Fruit fly (Drosophila melanogaster) ovary, adult (tissue): ENCODE measurements around the gene mtTFB2.

Experiments used
- CG17801 ChIP-seq: fragments of 200-800 bp; optimal IDR thresholded peaks from 2 replicates; lab custom pipeline; 2019; ENCODE audit warnings: missing biosample characterization, mild to moderate bottlenecking, missing genetic modification characterization, moderate library complexity; ENCODE audit not compliant: partially characterized antibody

The mtTFB2 gene

dm6 chr3R:10087206-10087927, 42.0 kb downstream of the mtTFB2 start:
- TF ChIP-seq CG17801 = peak; percentile 6

dm6 chr3R:10089171-10089664, 43.8 kb downstream of the mtTFB2 start:
- peak; percentile 22 for TF ChIP-seq CG17801

- no peak for TF ChIP-seq CG17801
Measured at dm6 chr3R:10090906-10091305, 45.5 kb downstream of the mtTFB2 start.

- no peak for TF ChIP-seq CG17801
Measured at dm6 chr3R:10091513-10091912, 46.1 kb downstream of the mtTFB2 start.

- no peak for TF ChIP-seq CG17801
Measured at dm6 chr3R:10093252-10094030, 48.1 kb downstream of the mtTFB2 start.

dm6 chr3R:10095052-10095451, 49.7 kb downstream of the mtTFB2 start:
- no peak for TF ChIP-seq CG17801

- no peak for TF ChIP-seq CG17801
Measured at dm6 chr3R:10095765-10096164, 50.4 kb downstream of the mtTFB2 start.
